Fruit fly (Drosophila melanogaster): ENCODE results near the gene Flo2.
A peak's percentile ranks its signal among the peaks of the same experiment; 100 is the strongest.

Flo2 gene

dm6 chrX:14950273-14951272 lies 111.4 kb downstream of the Flo2 start (continued):
- no peak for TF ChIP-seq zfh2 (GFP tag; optimal IDR thresholded peaks at IDR 0.05)
- TF ChIP-seq CG4854 (GFP tag; optimal IDR thresholded peaks at IDR 0.05), result peak; percentile 58
- TF ChIP-seq CG9817 (tag; optimal IDR thresholded peaks at IDR 0.05), result peak; percentile 83
- TF ChIP-seq CG12236 (GFP tag; optimal IDR thresholded peaks at IDR 0.05), result peak; percentile 83
- TF ChIP-seq CG2712 (tag; optimal IDR thresholded peaks at IDR 0.05), result peak; percentile 99
- peak; percentile 85 for TF ChIP-seq lilli (GFP tag; optimal IDR thresholded peaks at IDR 0.05)
- peak; percentile 71 for TF ChIP-seq pho (GFP tag; optimal IDR thresholded peaks at IDR 0.05)
- TF ChIP-seq schlank (tag; optimal IDR thresholded peaks at IDR 0.05), result no peak
- TF ChIP-seq CG6813 (GFP tag; optimal IDR thresholded peaks at IDR 0.05), result peak; percentile 88
- peak; percentile 25 for TF ChIP-seq CG3995 (GFP tag; optimal IDR thresholded peaks at IDR 0.05)
- TF ChIP-seq ranshi (GFP tag; IDR thresholded peaks at IDR 0.05), result peak; percentile 84
- peak; percentile 92 for TF ChIP-seq Kr (GFP tag; optimal IDR thresholded peaks at IDR 0.05)
- TF ChIP-seq CG13296 (GFP tag; optimal IDR thresholded peaks at IDR 0.05), result peak; percentile 86
- peak; percentile 80 for TF ChIP-seq B-H1 (GFP tag; IDR thresholded peaks at IDR 0.05)
- TF ChIP-seq YL-1 (GFP tag; optimal IDR thresholded peaks at IDR 0.05), result peak; percentile 78
- no peak for TF ChIP-seq cg (GFP tag; optimal IDR thresholded peaks at IDR 0.05)
- peak; percentile 93 for TF ChIP-seq CG11695 (GFP tag; IDR thresholded peaks at IDR 0.05)
- peak; percentile 74 for TF ChIP-seq gce (GFP tag; IDR thresholded peaks at IDR 0.05)
- TF ChIP-seq otp (GFP tag; IDR thresholded peaks at IDR 0.05), result peak; percentile 82
- peak; percentile 48 for TF ChIP-seq CG31388 (GFP tag; optimal IDR thresholded peaks at IDR 0.05)
- peak; percentile 95 for TF ChIP-seq Asciz (GFP tag; optimal IDR thresholded peaks at IDR 0.05)
- peak; percentile 91 for TF ChIP-seq CG18619 (GFP tag; optimal IDR thresholded peaks at IDR 0.05)
- peak; percentile 30 for TF ChIP-seq Sry-δ (GFP tag; optimal IDR thresholded peaks at IDR 0.05)
- TF ChIP-seq Myb (GFP tag; optimal IDR thresholded peaks at IDR 0.05), result peak; percentile 36
- peak; percentile 24; the same call in 1 of the 2 replicates for TF ChIP-seq NFAT (GFP tag; IDR thresholded peaks at IDR 0.05)
- TF ChIP-seq Hand (GFP tag; optimal IDR thresholded peaks at IDR 0.05), result peak; percentile 71
- TF ChIP-seq Trl (optimal IDR thresholded peaks at IDR 0.05), result peak; percentile 2 to 55
- TF ChIP-seq Trl (GFP tag; optimal IDR thresholded peaks at IDR 0.05), result peak; percentile 85
- TF ChIP-seq lmd (GFP tag; IDR thresholded peaks at IDR 0.05), result peak; percentile 93
- TF ChIP-seq amos (GFP tag; IDR thresholded peaks at IDR 0.05; ENCODE audit: partially characterized antibody), result 0 out of 2 replicates have a peak, but pooled peaks have one; percentile 18
- TF ChIP-seq CTCF (GFP tag; optimal IDR thresholded peaks at IDR 0.05), result peak; percentile 61
- no peak for TF ChIP-seq rib (GFP tag; IDR thresholded peaks at IDR 0.05)
- no peak for TF ChIP-seq pzg (GFP tag; optimal IDR thresholded peaks at IDR 0.05)
- peak; percentile 75 for TF ChIP-seq CG1603 (tag; optimal IDR thresholded peaks at IDR 0.05)
- TF ChIP-seq CrebB (tag; optimal IDR thresholded peaks at IDR 0.05), result peak; percentile 74
- peak; percentile 98 for TF ChIP-seq CG14710 (tag; optimal IDR thresholded peaks at IDR 0.05)
- TF ChIP-seq NC2α (GFP tag; optimal IDR thresholded peaks at IDR 0.05), result peak; percentile 80
- TF ChIP-seq trem (tag; optimal IDR thresholded peaks at IDR 0.05), result peak; percentile 96
- TF ChIP-seq CG11456 (GFP tag; IDR thresholded peaks at IDR 0.05), result peak; percentile 69; the same call in 2 of the 3 replicates
- peak; percentile 65 for TF ChIP-seq Hmx (GFP tag; optimal IDR thresholded peaks at IDR 0.05)
- peak; percentile 58 for TF ChIP-seq CG33213 (GFP tag; optimal IDR thresholded peaks at IDR 0.05)
- TF ChIP-seq Ssrp (tag; optimal IDR thresholded peaks at IDR 0.05), result peak; percentile 97
- TF ChIP-seq HLH4C (GFP tag; IDR thresholded peaks at IDR 0.05; ENCODE audit: partially characterized antibody), result peak; percentile 35; the same call in 1 of the 3 replicates
- peak; percentile 51 for TF ChIP-seq Ravus (GFP tag; IDR thresholded peaks at IDR 0.05)
- peak; percentile 93 for TF ChIP-seq CG17328 (GFP tag; IDR thresholded peaks at IDR 0.05)
- TF ChIP-seq Atf6 (GFP tag; IDR thresholded peaks at IDR 0.05), result peak; percentile 79; the same call in 1 of the 2 replicates
- TF ChIP-seq CG13287 (GFP tag; IDR thresholded peaks at IDR 0.05; ENCODE audit: partially characterized antibody), result no peak
- peak; percentile 95 for TF ChIP-seq D19A (tag; optimal IDR thresholded peaks at IDR 0.05)
- TF ChIP-seq eve (GFP tag; optimal IDR thresholded peaks at IDR 0.05), result peak; percentile 83 to 98
